Worm (Caenorhabditis elegans): ENCODE data around the gene rcat-1.

DNA sequence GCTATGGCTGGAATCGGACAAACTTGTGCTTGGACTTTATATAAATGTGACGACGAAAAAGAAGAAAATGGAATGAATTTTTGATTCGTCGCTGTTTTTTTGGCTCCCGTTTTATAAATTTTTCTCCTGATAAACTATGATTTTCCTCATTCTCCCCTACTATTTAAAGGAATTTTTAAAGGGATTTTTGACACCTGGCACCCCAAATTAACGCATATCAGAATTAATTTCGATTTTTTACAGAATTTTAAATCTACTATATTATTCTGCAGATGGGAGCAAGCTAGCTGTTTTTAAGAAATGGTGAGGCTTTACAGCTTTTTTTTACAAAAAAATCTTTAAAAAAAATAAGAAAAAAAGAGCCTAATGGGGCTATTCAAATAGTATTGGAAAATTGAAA, 50.2 kb downstream of the rcat-1 start, which contains the start of gene coa-1:
- TF ChIP-seq elt-3 (tag; optimal IDR thresholded peaks at IDR 0.05) (no peak), snpc-4 (tag; optimal IDR thresholded peaks at IDR 0.05) (no peak), unc-120 (tag; optimal IDR thresholded peaks at IDR 0.05; ENCODE audit: poor library complexity, severe bottlenecking) (no peak), blmp-1 (tag; optimal IDR thresholded peaks at IDR 0.05) (no peak), nhr-28 (tag; optimal IDR thresholded peaks at IDR 0.05) (no peak), nhr-76 (tag; optimal IDR thresholded peaks at IDR 0.05) (no peak)
